Fruit fly (Drosophila melanogaster): ENCODE measurements around the gene CG42402.
"Not testable (repeated sequence)": the region's sequence is repeated elsewhere in the genome, so short reads cannot be mapped to it uniquely, and the experiment has no call there.

The CG42402 gene

dm6 chr3R:4077658-4078057 lies at the start of gene CG42402:
Gene CG42402 (plus strand): TSS chr3R:4077939.
- TF ChIP-seq CG8478 (optimal IDR thresholded peaks at IDR 0.05): no peak
- no peak for TF ChIP-seq CTCF (optimal IDR thresholded peaks at IDR 0.05)

dm6 chr3R:4052801-4053200 lies 24.9 kb upstream of the CG42402 start:
- TF ChIP-seq CTCF (optimal IDR thresholded peaks at IDR 0.05): peak; percentile 4 to 45

dm6 chr3R:4081746-4082145 lies 4.0 kb downstream of the CG42402 start:
- peak; percentile 45 to 52 for TF ChIP-seq CTCF (optimal IDR thresholded peaks at IDR 0.05)
- TF ChIP-seq CG8478 (optimal IDR thresholded peaks at IDR 0.05): no peak

dm6 chr3R:4083805-4084204 lies 6.1 kb downstream of the CG42402 start:
- no peak for TF ChIP-seq CTCF (optimal IDR thresholded peaks at IDR 0.05)
- no peak for TF ChIP-seq CG8478 (optimal IDR thresholded peaks at IDR 0.05)

dm6 chr3R:4126142-4126541 lies 48.4 kb downstream of the CG42402 start, which contains the start of gene Gfat1:
Gene Gfat1 (plus strand): TSS chr3R:4126442.
- not testable (repeated sequence) for TF ChIP-seq CG8478, CTCF (optimal IDR thresholded peaks at IDR 0.05)

- TF ChIP-seq CG8478 (optimal IDR thresholded peaks at IDR 0.05) (no peak), CTCF (optimal IDR thresholded peaks at IDR 0.05) (no peak)
Measured at dm6 chr3R:4127505-4127904, 49.8 kb downstream of the CG42402 start.

dm6 chr3R:4128337-4128736 lies 50.6 kb downstream of the CG42402 start:
- TF ChIP-seq CG8478 (optimal IDR thresholded peaks at IDR 0.05) (no peak), CTCF (optimal IDR thresholded peaks at IDR 0.05) (no peak)

dm6 chr3R:4130281-4130863 lies 52.6 kb downstream of the CG42402 start:
- no peak for TF ChIP-seq CG8478 (optimal IDR thresholded peaks at IDR 0.05)

All from S2 (cell line).